Fruit fly (Drosophila melanogaster) whole organism, wandering third instar larva: ENCODE data around the gene cm.

Experiments
- Abd-B ChIP-seq: fragments of >200 bp; optimal IDR thresholded peaks from 2 replicates; lab custom pipeline; 2017; ENCODE audit warnings: missing biosample characterization, missing genetic modification characterization
- CG32264 ChIP-seq: fragments of 200-800 bp; sonication (Bioruptor generic); optimal IDR thresholded peaks from 2 replicates; lab custom pipeline; 2016; ENCODE audit warnings: missing biosample characterization, missing genetic modification characterization
- CrebA ChIP-seq: fragments of 200-800 bp; sonication (Bioruptor generic); optimal IDR thresholded peaks from 2 replicates; lab custom pipeline; 2016; ENCODE audit warnings: missing biosample characterization, mild to moderate bottlenecking, missing genetic modification characterization, borderline replicate concordance
- Dfd ChIP-seq: fragments of >200 bp; optimal IDR thresholded peaks from 2 replicates; lab custom pipeline; 2017; ENCODE audit warnings: missing biosample characterization, missing genetic modification characterization
- Dif ChIP-seq: fragments of 200-275, 200-300 bp; sonication (Bioruptor generic); optimal IDR thresholded peaks from 2 replicates; lab custom pipeline; 2018; ENCODE audit warnings: missing biosample characterization, missing genetic modification characterization; ENCODE audit not compliant: partially characterized antibody
- GATAd ChIP-seq: sonication (Bioruptor generic); optimal IDR thresholded peaks from 2 replicates; lab custom pipeline; 2016; ENCODE audit warnings: missing biosample characterization, missing genetic modification characterization
- HLH106 ChIP-seq: fragments of 200-800 bp; optimal IDR thresholded peaks from 3 replicates; lab custom pipeline; 2019; ENCODE audit warnings: missing biosample characterization, mild to moderate bottlenecking, missing genetic modification characterization, moderate library complexity
- Hnf4 ChIP-seq: fragments of 200-800 bp; sonication (Bioruptor generic); optimal IDR thresholded peaks from 2 replicates; lab custom pipeline; 2016; ENCODE audit warnings: missing biosample characterization, mild to moderate bottlenecking, missing genetic modification characterization
- Hr78 ChIP-seq: fragments of >200 bp; optimal IDR thresholded peaks from 2 replicates; lab custom pipeline; 2017; ENCODE audit warnings: missing biosample characterization, missing genetic modification characterization
- Hr83 ChIP-seq: fragments of 200-300 bp; sonication (Bioruptor generic); optimal IDR thresholded peaks from 2 replicates; lab custom pipeline; 2016; ENCODE audit warnings: missing biosample characterization, mild to moderate bottlenecking, missing genetic modification characterization, moderate library complexity; ENCODE audit not compliant: poor library complexity, severe bottlenecking
- Jra ChIP-seq: sonication (Bioruptor generic); optimal IDR thresholded peaks from 2 replicates; lab custom pipeline; 2016; ENCODE audit warnings: missing biosample characterization, missing genetic modification characterization
- Mio ChIP-seq: sonication (Bioruptor generic); optimal IDR thresholded peaks from 2 replicates; lab custom pipeline; 2016; ENCODE audit warnings: missing biosample characterization, missing genetic modification characterization
- Myc ChIP-seq: fragments of >200 bp; optimal IDR thresholded peaks from 2 replicates; lab custom pipeline; 2017
- OdsH ChIP-seq: fragments of 200-800 bp; sonication (Bioruptor generic); optimal IDR thresholded peaks from 2 replicates; lab custom pipeline; 2016; ENCODE audit warnings: missing biosample characterization, mild to moderate bottlenecking, missing genetic modification characterization
- Rel ChIP-seq, 2 experiments: fragments of 200-800 bp; sonication (Bioruptor generic) in 1 of 2; optimal IDR thresholded peaks; 2 replicates in 1 of 2; 3 replicates in 1 of 2; lab custom pipeline; 2016 to 2019; ENCODE audit warnings: mild to moderate bottlenecking in 2 of 2, missing biosample characterization in 2 of 2, missing genetic modification characterization in 2 of 2, moderate library complexity in 1 of 2
- Sp1 ChIP-seq: fragments of 200-800 bp; sonication (Bioruptor generic); optimal IDR thresholded peaks from 3 replicates; lab custom pipeline; 2019; ENCODE audit warnings: missing biosample characterization, mild to moderate bottlenecking, missing genetic modification characterization, moderate library complexity
- Vsx2 ChIP-seq: fragments of 200-300, 225-300 bp; sonication (Bioruptor generic); optimal IDR thresholded peaks from 2 replicates; lab custom pipeline; 2018; ENCODE audit warnings: missing biosample characterization, missing genetic modification characterization; ENCODE audit not compliant: partially characterized antibody
- br ChIP-seq: fragments of 200-800 bp; sonication (Bioruptor generic); optimal IDR thresholded peaks from 2 replicates; lab custom pipeline; 2016; ENCODE audit warnings: missing biosample characterization, missing genetic modification characterization
- brk ChIP-seq: fragments of 200-800 bp; sonication (Bioruptor generic); optimal IDR thresholded peaks from 2 replicates; lab custom pipeline; 2016; ENCODE audit warnings: missing biosample characterization, mild to moderate bottlenecking, missing genetic modification characterization
- dl ChIP-seq, 2 experiments: fragments of 175-275, 200-275 bp in 1 of 2; fragments of 200-275 bp in 1 of 2; sonication (Bioruptor generic); optimal IDR thresholded peaks; lab custom pipeline; 2018; ENCODE audit warnings: mild to moderate bottlenecking in 2 of 2, missing biosample characterization in 2 of 2, missing genetic modification characterization in 2 of 2, moderate library complexity in 2 of 2; ENCODE audit not compliant: partially characterized antibody in 2 of 2, insufficient read depth in 1 of 2
- dmrt93B ChIP-seq: fragments of 200-800 bp; sonication (Bioruptor generic); optimal IDR thresholded peaks from 2 replicates; lab custom pipeline; 2018; ENCODE audit warnings: missing biosample characterization, mild to moderate bottlenecking, missing genetic modification characterization
- ey ChIP-seq: fragments of 200-800 bp; sonication (Bioruptor generic); optimal IDR thresholded peaks from 2 replicates; lab custom pipeline; 2016; ENCODE audit warnings: missing biosample characterization, missing genetic modification characterization
- foxo ChIP-seq, 2 experiments: fragments of 200-800 bp; sonication (Bioruptor generic); optimal IDR thresholded peaks; 2 replicates in 1 of 2; 3 replicates in 1 of 2; lab custom pipeline; 2016 to 2017; ENCODE audit warnings: missing biosample characterization in 2 of 2, missing genetic modification characterization in 2 of 2
- fru ChIP-seq: fragments of 200-800 bp; sonication (Bioruptor generic); optimal IDR thresholded peaks from 3 replicates; lab custom pipeline; 2016; ENCODE audit warnings: missing biosample characterization, mild to moderate bottlenecking, missing genetic modification characterization
- h ChIP-seq: fragments of 200-800 bp; sonication (Bioruptor generic); optimal IDR thresholded peaks from 3 replicates; lab custom pipeline; 2016; ENCODE audit warnings: missing biosample characterization, mild to moderate bottlenecking, missing genetic modification characterization
- jim ChIP-seq: fragments of 175-275, 200-325 bp; sonication (Bioruptor generic); optimal IDR thresholded peaks from 2 replicates; lab custom pipeline; 2016; ENCODE audit warnings: missing biosample characterization, mild to moderate bottlenecking, missing genetic modification characterization
- pan ChIP-seq: fragments of >200 bp; optimal IDR thresholded peaks from 2 replicates; lab custom pipeline; 2017
- psq ChIP-seq: fragments of 200-800 bp; sonication (Bioruptor generic); optimal IDR thresholded peaks from 3 replicates; lab custom pipeline; 2017; ENCODE audit warnings: missing biosample characterization, mild to moderate bottlenecking, missing genetic modification characterization, moderate library complexity
- rgr ChIP-seq: fragments of 200-800 bp; sonication (Bioruptor generic); optimal IDR thresholded peaks from 3 replicates; lab custom pipeline; 2016; ENCODE audit warnings: missing biosample characterization, mild to moderate bottlenecking, missing genetic modification characterization
- sage ChIP-seq: fragments of 200-800 bp; sonication (Bioruptor generic); optimal IDR thresholded peaks from 2 replicates; lab custom pipeline; 2016; ENCODE audit warnings: missing biosample characterization, mild to moderate bottlenecking, missing genetic modification characterization
- sv ChIP-seq: fragments of 200-800 bp; sonication (Bioruptor generic); optimal IDR thresholded peaks from 3 replicates; lab custom pipeline; 2016; ENCODE audit warnings: missing biosample characterization, missing genetic modification characterization
- tai ChIP-seq: sonication (Bioruptor generic); optimal IDR thresholded peaks from 2 replicates; lab custom pipeline; 2016; ENCODE audit warnings: missing biosample characterization, missing genetic modification characterization
- usp ChIP-seq: fragments of >200 bp; optimal IDR thresholded peaks from 2 replicates; lab custom pipeline; 2017; ENCODE audit warnings: missing biosample characterization, missing genetic modification characterization
- woc ChIP-seq: sonication (Bioruptor generic); optimal IDR thresholded peaks from 2 replicates; lab custom pipeline; 2016; ENCODE audit warnings: missing biosample characterization, mild to moderate bottlenecking, missing genetic modification characterization

Gene cm

dm6 chrX:7001135-7001769 is 9.7 kb downstream of the cm start:
- TF ChIP-seq br (GFP tag; lab: Kevin White, UChicago) (peak; percentile 64), Hr83 (no peak), jim (no peak), psq (GFP tag; lab: Kevin White, UChicago) (peak; percentile 54), Dif (GFP tag; lab: Kevin White, UChicago) (no peak), dmrt93B (GFP tag; lab: Kevin White, UChicago) (peak; percentile 32), OdsH (GFP tag; lab: Kevin White, UChicago) (peak; percentile 64), rgr (GFP tag; lab: Kevin White, UChicago) (peak; percentile 72), brk (GFP tag; lab: Kevin White, UChicago) (peak; percentile 48), h (peak; percentile 76), Vsx2 (GFP tag; lab: Kevin White, UChicago) (no peak), foxo (GFP tag; optimal IDR thresholded peaks at IDR 0.05; lab: Kevin White, UChicago) (peak in 1 of 2 experiments; percentile 53), woc (GFP tag; lab: Kevin White, UChicago) (peak; percentile 57), ey (GFP tag; lab: Kevin White, UChicago) (peak; percentile 38), Hnf4 (GFP tag; lab: Kevin White, UChicago) (peak; percentile 46), HLH106 (tag; lab: Kevin White, UChicago) (peak; percentile 65), sage (GFP tag; lab: Kevin White, UChicago) (peak; percentile 57), Hr78 (GFP tag; lab: Kevin White, UChicago) (no peak), fru (GFP tag; lab: Kevin White, UChicago) (peak; percentile 50), Sp1 (peak; percentile 50)

dm6 chrX:7000444-7001134 is 10.4 kb downstream of the cm start:
- TF ChIP-seq dl (GFP tag; optimal IDR thresholded peaks at IDR 0.05; lab: Kevin White, UChicago; ENCODE audit: insufficient read depth in 1 of 2, partially characterized antibody in 2 of 2) (peak; percentile 19 to 20), Hr78 (GFP tag; lab: Kevin White, UChicago) (no peak), Vsx2 (GFP tag; lab: Kevin White, UChicago) (peak; percentile 63), sv (GFP tag; lab: Kevin White, UChicago) (no peak), Dfd (no peak), tai (peak; percentile 25), HLH106 (tag; lab: Kevin White, UChicago) (no peak), CG32264 (GFP tag; lab: Kevin White, UChicago) (no peak), OdsH (GFP tag; lab: Kevin White, UChicago) (no peak), Abd-B (GFP tag; lab: Kevin White, UChicago) (no peak), woc (GFP tag; lab: Kevin White, UChicago) (peak; percentile 86), Myc (lab: Kevin White, UChicago) (no peak), fru (GFP tag; lab: Kevin White, UChicago) (peak; percentile 57), psq (GFP tag; lab: Kevin White, UChicago) (peak; percentile 55), pan (lab: Kevin White, UChicago) (no peak), CrebA (GFP tag; lab: Kevin White, UChicago) (no peak), GATAd (GFP tag; lab: Kevin White, UChicago) (no peak), ey (GFP tag; lab: Kevin White, UChicago) (no peak), Rel (GFP tag; optimal IDR thresholded peaks at IDR 0.05; lab: Kevin White, UChicago) (no peak), Rel (tag; optimal IDR thresholded peaks at IDR 0.05; lab: Kevin White, UChicago) (no peak), Mio (GFP tag; lab: Kevin White, UChicago) (no peak), Hr83 (no peak), jim (no peak), Hnf4 (GFP tag; lab: Kevin White, UChicago) (no peak), brk (GFP tag; lab: Kevin White, UChicago) (no peak), dmrt93B (GFP tag; lab: Kevin White, UChicago) (no peak), foxo (GFP tag; optimal IDR thresholded peaks at IDR 0.05; lab: Kevin White, UChicago) (no peak), usp (GFP tag; lab: Kevin White, UChicago) (no peak), Sp1 (peak; percentile 29), Dif (GFP tag; lab: Kevin White, UChicago) (peak; percentile 51), rgr (GFP tag; lab: Kevin White, UChicago) (no peak), Jra (no peak)
